Worm (Caenorhabditis elegans): ENCODE measurements around the gene srx-135.

Gene srx-135

DNA sequence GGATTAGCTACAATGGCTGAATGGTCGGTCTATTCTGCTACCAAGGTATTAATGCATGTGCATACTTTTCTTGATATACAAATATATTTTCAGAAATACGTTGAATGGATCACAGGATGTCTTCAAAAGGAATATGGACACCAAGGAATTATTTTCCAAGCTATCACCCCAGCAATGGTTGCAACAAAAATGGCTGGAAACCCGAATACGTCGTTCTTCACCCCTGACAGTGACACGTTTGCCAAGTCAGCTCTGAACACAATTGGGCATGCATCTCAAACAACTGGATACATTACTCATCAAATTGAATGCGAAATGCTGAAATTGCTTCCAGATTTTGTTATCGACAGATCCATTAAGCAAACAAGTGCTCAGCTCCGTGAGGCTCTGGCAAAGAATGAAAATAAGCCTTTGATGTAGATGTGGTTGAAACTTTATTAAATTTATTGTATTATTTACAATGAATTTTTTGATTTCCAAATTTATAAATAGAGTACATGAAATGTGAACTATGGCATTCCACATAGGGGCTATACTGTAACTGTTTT is 48.6 kb downstream of the srx-135 start (continued):
- TF ChIP-seq mef-2 (tag; optimal IDR thresholded peaks at IDR 0.05) (no peak), elt-2 (tag; optimal IDR thresholded peaks at IDR 0.05) (no peak), zip-4 (GFP tag; optimal IDR thresholded peaks at IDR 0.05) (no peak), aha-1 (tag; optimal IDR thresholded peaks at IDR 0.05) (no peak), snu-23 (GFP tag; optimal IDR thresholded peaks at IDR 0.05) (peak; percentile 11), ces-1 (GFP tag; optimal IDR thresholded peaks at IDR 0.05) (no peak), nhr-237 (tag; optimal IDR thresholded peaks at IDR 0.05) (no peak), ceh-82 (tag; optimal IDR thresholded peaks at IDR 0.05) (no peak), nhr-71 (tag; optimal IDR thresholded peaks at IDR 0.05) (peak; percentile 38), ceh-88 (GFP tag; IDR thresholded peaks at IDR 0.05) (no peak), dsc-1 (tag; optimal IDR thresholded peaks at IDR 0.05) (peak; percentile 35), unc-130 (tag; optimal IDR thresholded peaks at IDR 0.05) (no peak), isw-1 (GFP tag; IDR thresholded peaks at IDR 0.05) (no peak), nhr-77 (tag; optimal IDR thresholded peaks at IDR 0.05) (no peak), nhr-84 (tag; optimal IDR thresholded peaks at IDR 0.05) (no peak), lin-13 (GFP tag; optimal IDR thresholded peaks at IDR 0.05) (no peak), hpl-2 (GFP tag; optimal IDR thresholded peaks at IDR 0.05) (peak; percentile 23), nhr-11 (tag; optimal IDR thresholded peaks at IDR 0.05) (no peak), lsy-2 (tag; optimal IDR thresholded peaks at IDR 0.05) (peak in 1 of 2 experiments; percentile 45), unc-30 (tag; optimal IDR thresholded peaks at IDR 0.05) (no peak), nhr-19 (GFP tag; conservative IDR thresholded peaks at IDR 0.05) (peak; percentile 54), C34B4.2 (tag; optimal IDR thresholded peaks at IDR 0.05) (no peak), egl-13 (tag; optimal IDR thresholded peaks at IDR 0.05) (no peak), swsn-7 (tag; optimal IDR thresholded peaks at IDR 0.05) (no peak), mdl-1 (tag; optimal IDR thresholded peaks at IDR 0.05) (no peak), pqm-1 (tag; optimal IDR thresholded peaks at IDR 0.05) (no peak), sptf-1 (tag; optimal IDR thresholded peaks at IDR 0.05) (no peak), aly-2 (tag; optimal IDR thresholded peaks at IDR 0.05) (no peak), hlh-17 (GFP tag; optimal IDR thresholded peaks at IDR 0.05; ENCODE audit: borderline replicate concordance) (no peak), pag-3 (tag; optimal IDR thresholded peaks at IDR 0.05; ENCODE audit: borderline replicate concordance, insufficient read depth) (no peak), fkh-8 (tag; optimal IDR thresholded peaks at IDR 0.05) (no peak), lir-3 (tag; optimal IDR thresholded peaks at IDR 0.05; ENCODE audit: poor library complexity) (peak; percentile 47), fkh-4 (tag; optimal IDR thresholded peaks at IDR 0.05; ENCODE audit: borderline replicate concordance) (no peak), ceh-8 (GFP tag; optimal IDR thresholded peaks at IDR 0.05) (no peak), unc-98 (GFP tag; IDR thresholded peaks at IDR 0.05) (no peak), mep-1 (tag; optimal IDR thresholded peaks at IDR 0.05) (no peak), ceh-90 (tag; optimal IDR thresholded peaks at IDR 0.05) (no peak), tlp-1 (tag; optimal IDR thresholded peaks at IDR 0.05) (no peak), rnt-1 (tag; optimal IDR thresholded peaks at IDR 0.05) (peak; percentile 8), ztf-4 (tag; optimal IDR thresholded peaks at IDR 0.05) (no peak), snpc-4 (tag; optimal IDR thresholded peaks at IDR 0.05) (no peak), nhr-76 (tag; optimal IDR thresholded peaks at IDR 0.05) (no peak), skn-1 (tag; optimal IDR thresholded peaks at IDR 0.05) (no peak), pax-3 (tag; optimal IDR thresholded peaks at IDR 0.05) (peak; percentile 82), fkh-10 (GFP tag; optimal IDR thresholded peaks at IDR 0.05) (no peak), elt-3 (tag; optimal IDR thresholded peaks at IDR 0.05) (no peak), vab-15 (tag; optimal IDR thresholded peaks at IDR 0.05) (no peak), hlh-4 (tag; optimal IDR thresholded peaks at IDR 0.05) (no peak), lin-14 (GFP tag; optimal IDR thresholded peaks at IDR 0.05) (no peak), lin-35 (GFP tag; optimal IDR thresholded peaks at IDR 0.05) (peak in 1 of 2 experiments; percentile 67)
